Worm (Caenorhabditis elegans): ENCODE data around the gene elb-1.

DNA sequence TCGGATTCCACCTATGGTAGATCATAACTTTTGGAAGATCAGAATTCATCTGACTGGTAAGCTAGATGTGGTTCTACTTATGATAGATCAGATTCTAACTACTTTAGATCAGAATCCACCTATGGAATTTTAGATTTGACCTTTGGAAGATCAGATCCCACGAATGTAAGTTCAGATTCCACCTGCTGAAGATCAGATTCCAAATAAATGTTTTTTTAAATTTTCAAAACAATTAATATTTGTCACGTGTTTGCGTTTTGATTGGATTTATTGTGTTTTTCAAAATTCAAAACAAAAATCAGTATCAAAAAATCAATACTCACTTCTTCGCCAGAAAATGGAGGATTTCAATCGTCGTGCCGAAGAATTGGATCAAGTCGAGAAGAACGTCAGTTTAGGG, 20.7 kb downstream of the elb-1 start, which contains the start of gene Y41C4A.7:
- TF ChIP-seq tbx-11 (GFP tag; IDR thresholded peaks at IDR 0.05) (no peak), pes-1 (GFP tag; IDR thresholded peaks at IDR 0.05) (no peak), hmbx-1 (tag; optimal IDR thresholded peaks at IDR 0.05) (no peak), ceh-36 (tag; optimal IDR thresholded peaks at IDR 0.05) (no peak), scrt-1 (GFP tag; IDR thresholded peaks at IDR 0.05) (no peak), F13C5.2 (tag; optimal IDR thresholded peaks at IDR 0.05) (no peak), ama-1 (optimal IDR thresholded peaks at IDR 0.05) (no peak)
